Fruit fly (Drosophila melanogaster): ENCODE data around the gene chp.

DNA sequence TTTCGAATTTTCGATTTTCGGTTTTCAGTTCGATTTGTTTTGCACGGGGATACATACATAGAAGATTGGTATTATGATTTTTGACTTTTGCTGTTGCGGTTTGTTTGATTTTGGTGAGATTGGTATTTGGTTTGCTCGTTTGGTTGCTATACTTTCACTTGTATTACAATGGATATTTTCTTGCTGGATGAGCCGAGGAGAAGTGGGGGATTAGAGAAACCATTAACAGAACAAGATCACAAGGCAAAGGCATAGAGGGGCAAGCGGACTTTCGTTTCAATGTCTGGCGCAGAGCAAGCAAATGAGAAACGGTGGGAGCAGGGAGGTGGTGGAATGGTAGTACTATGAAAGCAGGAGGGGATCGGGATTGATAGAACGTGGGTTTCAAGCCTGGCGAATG, 21.7 kb upstream of the chp start, which contains the start of gene CG15563:
- TF ChIP-seq usp (GFP tag; optimal IDR thresholded peaks at IDR 0.05) (no peak), psq (optimal IDR thresholded peaks at IDR 0.05) (no peak), EcR (GFP tag; optimal IDR thresholded peaks at IDR 0.05) (no peak), CG8478 (optimal IDR thresholded peaks at IDR 0.05) (no peak)

Measured in whole organism.